Fruit fly (Drosophila melanogaster) whole organism, embryonic: ENCODE results near the gene hook.
A peak's percentile ranks its signal among the peaks of the same experiment; 100 is the strongest.

ENCODE experiments used
- Blimp-1 ChIP-seq: fragments of 200-800 bp; sonication (Bioruptor generic); optimal IDR thresholded peaks from 3 replicates; lab custom pipeline; 2018; ENCODE audit warnings: missing biosample characterization, missing genetic modification characterization, mild to moderate bottlenecking, moderate library complexity, missing genetic modification reagents
- CG10209 ChIP-seq: fragments of 200-800 bp; sonication (Bioruptor generic); optimal IDR thresholded peaks from 3 replicates; lab custom pipeline; 2017; ENCODE audit warnings: missing biosample characterization, mild to moderate bottlenecking, missing genetic modification characterization, missing genetic modification reagents
- CG10274 ChIP-seq: fragments of 200-800 bp; sonication (Bioruptor generic); optimal IDR thresholded peaks from 3 replicates; lab custom pipeline; 2017; ENCODE audit warnings: missing biosample characterization, mild to moderate bottlenecking, missing genetic modification characterization
- CG10321 ChIP-seq: fragments of 200-800 bp; sonication (Bioruptor generic); IDR thresholded peaks from 2 replicates; pipeline ENCODE4 v1.3.6; 2022; ENCODE audit warnings: missing biosample characterization, missing genetic modification characterization
- CG10462 ChIP-seq: fragments of 200-800 bp; sonication (Bioruptor generic); optimal IDR thresholded peaks from 2 replicates; lab custom pipeline; 2016; ENCODE audit warnings: missing biosample characterization, missing genetic modification characterization
- CG11398 ChIP-seq: fragments of 200-800 bp; sonication (Bioruptor generic); optimal IDR thresholded peaks from 2 replicates; lab custom pipeline; 2016; ENCODE audit warnings: missing biosample characterization, missing genetic modification characterization
- CG12659 ChIP-seq: fragments of 200-800 bp; sonication (Bioruptor generic); optimal IDR thresholded peaks from 3 replicates; lab custom pipeline; 2017; ENCODE audit warnings: mild to moderate bottlenecking, missing biosample characterization, missing genetic modification reagents, missing genetic modification characterization
- CG13624 ChIP-seq: fragments of 200-800 bp; sonication (Bioruptor generic); optimal IDR thresholded peaks from 2 replicates; lab custom pipeline; 2016; ENCODE audit warnings: missing biosample characterization, missing genetic modification characterization
- CG14710 ChIP-seq: fragments of 200-800 bp; sonication (Bioruptor generic); optimal IDR thresholded peaks from 3 replicates; lab custom pipeline; 2019; ENCODE audit warnings: missing biosample characterization, mild to moderate bottlenecking, missing genetic modification characterization, moderate library complexity
- CG15011 ChIP-seq: fragments of 200-800 bp; sonication (Bioruptor generic); optimal IDR thresholded peaks from 3 replicates; lab custom pipeline; 2018; ENCODE audit warnings: missing biosample characterization, mild to moderate bottlenecking, missing genetic modification characterization
- CG17359 ChIP-seq: fragments of 200-800 bp; sonication (Bioruptor generic); optimal IDR thresholded peaks from 3 replicates; lab custom pipeline; 2018; ENCODE audit warnings: missing biosample characterization, mild to moderate bottlenecking, missing genetic modification characterization, moderate library complexity
- CG2116 ChIP-seq: fragments of 200-800 bp; sonication (Bioruptor generic); optimal IDR thresholded peaks from 3 replicates; lab custom pipeline; 2018; ENCODE audit warnings: missing biosample characterization, mild to moderate bottlenecking, missing genetic modification characterization
- CG2120 ChIP-seq: fragments of 200-800 bp; sonication (Bioruptor generic); optimal IDR thresholded peaks from 3 replicates; lab custom pipeline; 2016; ENCODE audit warnings: missing biosample characterization, missing genetic modification characterization
- CG2889 ChIP-seq: fragments of 200-800 bp; sonication (Bioruptor generic); IDR thresholded peaks from 3 replicates; pipeline ENCODE4 v1.3.6; 2022; ENCODE audit warnings: missing biosample characterization, missing genetic modification characterization
- CG3065 ChIP-seq: fragments of 200-800 bp; sonication (Bioruptor generic); optimal IDR thresholded peaks from 2 replicates; lab custom pipeline; 2016; ENCODE audit warnings: missing biosample characterization, missing genetic modification characterization
- CG7928 ChIP-seq: fragments of 200-800 bp; sonication (Bioruptor generic); optimal IDR thresholded peaks from 2 replicates; lab custom pipeline; 2017; ENCODE audit warnings: missing biosample characterization, mild to moderate bottlenecking, missing genetic modification characterization
- CG8359 ChIP-seq: fragments of 200-800 bp; sonication (Bioruptor generic); optimal IDR thresholded peaks from 2 replicates; lab custom pipeline; 2017; ENCODE audit warnings: missing biosample characterization, mild to moderate bottlenecking, missing genetic modification characterization, borderline replicate concordance
- CG8388 ChIP-seq: fragments of 200-800 bp; sonication (Bioruptor generic); optimal IDR thresholded peaks from 2 replicates; lab custom pipeline; 2019; ENCODE audit warnings: missing biosample characterization, mild to moderate bottlenecking, missing genetic modification characterization, moderate library complexity
- CG8944 ChIP-seq: fragments of 200-800 bp; sonication (Bioruptor generic); optimal IDR thresholded peaks from 3 replicates; lab custom pipeline; 2016; ENCODE audit warnings: missing biosample characterization, missing genetic modification characterization
- CG9609 ChIP-seq: fragments of 200-800 bp; sonication (Bioruptor generic); optimal IDR thresholded peaks from 3 replicates; lab custom pipeline; 2016; ENCODE audit warnings: missing biosample characterization, missing genetic modification characterization
- CHES-1-like ChIP-seq: fragments of 200-800 bp; sonication (Bioruptor generic); optimal IDR thresholded peaks from 2 replicates; lab custom pipeline; 2016; ENCODE audit warnings: missing biosample characterization, missing genetic modification characterization
- D19B ChIP-seq: fragments of 200-800 bp; sonication (Bioruptor generic); optimal IDR thresholded peaks from 2 replicates; lab custom pipeline; 2017; ENCODE audit warnings: missing biosample characterization, mild to moderate bottlenecking, missing genetic modification characterization
- HLHmδ ChIP-seq: fragments of 200-800 bp; sonication (Bioruptor generic); optimal IDR thresholded peaks from 2 replicates; lab custom pipeline; 2018; ENCODE audit warnings: missing biosample characterization, mild to moderate bottlenecking, missing genetic modification characterization, moderate library complexity
- HmgZ ChIP-seq: fragments of 200-800 bp; sonication (Bioruptor generic); optimal IDR thresholded peaks from 2 replicates; lab custom pipeline; 2018; ENCODE audit warnings: missing biosample characterization, mild to moderate bottlenecking, missing genetic modification characterization
- MTF-1 ChIP-seq: fragments of 200-800 bp; sonication (Bioruptor generic); optimal IDR thresholded peaks from 2 replicates; lab custom pipeline; 2018; ENCODE audit warnings: missing biosample characterization, mild to moderate bottlenecking, missing genetic modification characterization, borderline replicate concordance
- Myb ChIP-seq: fragments of 200-800 bp; sonication (Bioruptor generic); optimal IDR thresholded peaks from 2 replicates; lab custom pipeline; 2016; ENCODE audit warnings: missing biosample characterization, missing genetic modification characterization
- NC2α ChIP-seq: fragments of 200-800 bp; sonication (Bioruptor generic); optimal IDR thresholded peaks from 2 replicates; lab custom pipeline; 2016; ENCODE audit warnings: missing biosample characterization, missing genetic modification characterization
- Sin3A ChIP-seq: fragments of >200 bp; optimal IDR thresholded peaks from 2 replicates; lab custom pipeline; 2018
- Vsx1 ChIP-seq: fragments of 200-800 bp; sonication (Bioruptor generic); optimal IDR thresholded peaks from 2 replicates; lab custom pipeline; 2017; ENCODE audit warnings: missing biosample characterization, mild to moderate bottlenecking, missing genetic modification characterization, missing genetic modification reagents
- ab ChIP-seq: fragments of 200-800 bp; sonication (Bioruptor generic); optimal IDR thresholded peaks from 2 replicates; lab custom pipeline; 2016; ENCODE audit warnings: missing biosample characterization, missing genetic modification characterization
- ac ChIP-seq: fragments of 200-800 bp; sonication (Bioruptor generic); optimal IDR thresholded peaks from 3 replicates; lab custom pipeline; 2017; ENCODE audit warnings: missing biosample characterization, mild to moderate bottlenecking, missing genetic modification characterization
- amos ChIP-seq: fragments of 200-800 bp; sonication (Bioruptor generic); IDR thresholded peaks from 2 replicates; pipeline ENCODE4 v1.3.6; 2022; ENCODE audit warnings: missing biosample characterization, missing genetic modification characterization; ENCODE audit not compliant: partially characterized antibody
- bsh ChIP-seq, 2 experiments: fragments of 200-800 bp; sonication (Bioruptor generic); optimal IDR thresholded peaks; 2 replicates each; lab custom pipeline; 2017 to 2018; ENCODE audit warnings: mild to moderate bottlenecking in 2 of 2, missing biosample characterization in 2 of 2, missing genetic modification characterization in 2 of 2, moderate library complexity in 1 of 2
- dimm ChIP-seq: fragments of 200-800 bp; sonication (Bioruptor generic); IDR thresholded peaks from 2 replicates; pipeline ENCODE4 v1.3.6; 2022; ENCODE audit warnings: missing biosample characterization, missing genetic modification characterization
- dmrt11E ChIP-seq: fragments of 200-800 bp; sonication (Bioruptor generic); optimal IDR thresholded peaks from 3 replicates; lab custom pipeline; 2018; ENCODE audit warnings: missing biosample characterization, mild to moderate bottlenecking, missing genetic modification characterization, moderate library complexity
- gfzf ChIP-seq: fragments of 200-800 bp; sonication (Bioruptor generic); optimal IDR thresholded peaks from 2 replicates; lab custom pipeline; 2016; ENCODE audit warnings: missing biosample characterization, mild to moderate bottlenecking, missing genetic modification characterization, moderate library complexity
- grau ChIP-seq: fragments of 200-800 bp; optimal IDR thresholded peaks from 3 replicates; lab custom pipeline; 2019; ENCODE audit warnings: missing biosample characterization, mild to moderate bottlenecking, missing genetic modification characterization, moderate library complexity
- kni ChIP-seq: fragments of 200-800 bp; sonication (Bioruptor generic); optimal IDR thresholded peaks from 3 replicates; lab custom pipeline; 2017; ENCODE audit warnings: mild to moderate bottlenecking, missing biosample characterization, missing genetic modification reagents, missing genetic modification characterization
- lov ChIP-seq, 2 experiments: fragments of 200-800 bp in 1 of 2; fragments of >200 bp in 1 of 2; sonication (Bioruptor generic) in 1 of 2; IDR thresholded peaks in 1 of 2; optimal IDR thresholded peaks in 1 of 2; 2 replicates in 1 of 2; 3 replicates in 1 of 2; pipeline versions ENCODE4 v1.3.6 to Lab custom; 2017 to 2022; ENCODE audit warnings: missing biosample characterization in 1 of 2, missing genetic modification characterization in 1 of 2
- oc ChIP-seq: fragments of 200-800 bp; sonication (Bioruptor generic); optimal IDR thresholded peaks from 2 replicates; lab custom pipeline; 2018; ENCODE audit warnings: missing biosample characterization, mild to moderate bottlenecking, missing genetic modification characterization, moderate library complexity
- otp ChIP-seq: fragments of 200-800 bp; sonication (Bioruptor generic); IDR thresholded peaks from 3 replicates; pipeline ENCODE4, ENCODE4 v1.3.6; 2022; ENCODE audit warnings: missing biosample characterization, missing genetic modification characterization
- pan ChIP-seq, 4 experiments: fragments of >200 bp in 3 of 4; fragments of 200-800 bp in 1 of 4; sonication (Bioruptor generic) in 1 of 4; optimal IDR thresholded peaks in 3 of 4; IDR thresholded peaks in 1 of 4; 2 replicates each; pipeline versions ENCODE4 v1.3.6 to Lab custom; 2017 to 2022; ENCODE audit warnings: missing biosample characterization in 2 of 4, missing genetic modification characterization in 2 of 4, mixed read lengths in 1 of 4
- pzg ChIP-seq: fragments of 200-800 bp; sonication (Bioruptor generic); optimal IDR thresholded peaks from 3 replicates; lab custom pipeline; 2018; ENCODE audit warnings: missing biosample characterization, mild to moderate bottlenecking, missing genetic modification characterization, moderate library complexity
- sim ChIP-seq: fragments of 200-800 bp; sonication (Bioruptor generic); IDR thresholded peaks from 2 replicates; pipeline ENCODE4 v1.3.6; 2022; ENCODE audit warnings: missing biosample characterization, missing genetic modification characterization
- sr ChIP-seq: fragments of 200-800 bp; sonication (Bioruptor generic); IDR thresholded peaks from 3 replicates; pipeline ENCODE4 v1.3.6; 2022; ENCODE audit warnings: missing biosample characterization, missing genetic modification characterization
- toy ChIP-seq: fragments of 200-800 bp; sonication (Bioruptor generic); IDR thresholded peaks from 2 replicates; pipeline ENCODE4 v1.3.6; 2022; ENCODE audit warnings: missing biosample characterization, missing genetic modification characterization
- trem ChIP-seq: fragments of 200-800 bp; optimal IDR thresholded peaks from 3 replicates; lab custom pipeline; 2019; ENCODE audit warnings: missing biosample characterization, mild to moderate bottlenecking, missing genetic modification characterization, moderate library complexity
- z ChIP-seq: fragments of 200-800 bp; sonication (Bioruptor generic); IDR thresholded peaks from 3 replicates; pipeline ENCODE4 v1.3.6; 2022; ENCODE audit warnings: missing biosample characterization, missing genetic modification characterization

Gene hook

dm6 chr2L:19023972-19024743 is 9.1 kb downstream of the hook start (continued):
- TF ChIP-seq HmgZ (peak; percentile 65), CG15011 (peak; percentile 48), dimm (GFP tag; lab: Robert Waterston, UW) (no peak), z (GFP tag; lab: Robert Waterston, UW) (no peak), CG7928 (GFP tag; lab: Kevin White, UChicago) (peak; percentile 27), CG2116 (no peak), CHES-1-like (no peak), pan (optimal IDR thresholded peaks at IDR 0.05; lab: Kevin White, UChicago) (no peak), pan (GFP tag; optimal IDR thresholded peaks at IDR 0.05 in 1 of 2, IDR thresholded peaks at IDR 0.05 in 1 of 2) (no peak), NC2α (GFP tag; lab: Kevin White, UChicago) (no peak), CG10209 (GFP tag; lab: Kevin White, UChicago) (peak; percentile 70), sr (GFP tag; lab: Robert Waterston, UW) (no peak), CG2120 (GFP tag; lab: Kevin White, UChicago) (peak; percentile 75), lov (optimal IDR thresholded peaks at IDR 0.05; lab: Kevin White, UChicago) (no peak), lov (GFP tag; IDR thresholded peaks at IDR 0.05; lab: Robert Waterston, UW) (no peak), CG12659 (GFP tag; lab: Kevin White, UChicago) (peak; percentile 78), CG11398 (GFP tag; lab: Kevin White, UChicago) (no peak), CG2889 (GFP tag; lab: Robert Waterston, UW) (no peak), bsh (GFP tag; optimal IDR thresholded peaks at IDR 0.05; lab: Kevin White, UChicago) (peak in 1 of 2 experiments; percentile 64), Sin3A (lab: Kevin White, UChicago) (no peak), MTF-1 (GFP tag; lab: Kevin White, UChicago) (no peak), CG8944 (no peak), ac (GFP tag; lab: Kevin White, UChicago) (no peak), CG8359 (GFP tag; lab: Kevin White, UChicago) (peak; percentile 13), pzg (GFP tag; lab: Kevin White, UChicago) (no peak), toy (GFP tag; lab: Robert Waterston, UW) (0 out of 2 replicates have a peak, but pooled peaks have one; percentile 11), amos (GFP tag; lab: Robert Waterston, UW) (no peak), dmrt11E (tag; lab: Kevin White, UChicago) (no peak), grau (tag; lab: Kevin White, UChicago) (peak; percentile 84), Vsx1 (peak; percentile 37), CG10274 (GFP tag; lab: Kevin White, UChicago) (peak; percentile 9), CG10462 (GFP tag; lab: Kevin White, UChicago) (no peak), ab (no peak), CG9609 (GFP tag; lab: Kevin White, UChicago) (no peak), oc (tag; lab: Kevin White, UChicago) (peak; percentile 31), otp (GFP tag; lab: Robert Waterston, UW) (no peak), D19B (GFP tag; lab: Kevin White, UChicago) (peak; percentile 38), CG13624 (GFP tag; lab: Kevin White, UChicago) (peak; percentile 5), HLHmδ (GFP tag; lab: Kevin White, UChicago) (no peak), gfzf (GFP tag; lab: Kevin White, UChicago) (no peak), CG14710 (tag; lab: Kevin White, UChicago) (peak; percentile 41), CG17359 (tag; lab: Kevin White, UChicago) (peak; percentile 72), CG10321 (GFP tag; lab: Robert Waterston, UW) (no peak), trem (peak; percentile 18), kni (no peak), CG8388 (peak; percentile 65), Blimp-1 (GFP tag; lab: Kevin White, UChicago) (peak; percentile 60), sim (GFP tag; lab: Robert Waterston, UW) (no peak), Myb (no peak), CG3065 (GFP tag; lab: Kevin White, UChicago) (no peak)
